Fruit fly (Drosophila melanogaster): ENCODE measurements around the gene Antdh.

- TF ChIP-seq usp (GFP tag; optimal IDR thresholded peaks at IDR 0.05) (no peak), psq (optimal IDR thresholded peaks at IDR 0.05) (no peak)
Observed at dm6 chrX:11201948-11202347, 33.1 kb upstream of the Antdh start, which contains the start of gene CG11106.

Data from whole organism.